Worm (Caenorhabditis elegans): Measurements from ENCODE around the gene uev-2.

Gene uev-2

ce11 chrIII:5543727-5544345 lies 39.1 kb upstream of the uev-2 start, which contains the start of gene D1044.1 (continued):
- TF ChIP-seq dpl-1 (GFP tag; optimal IDR thresholded peaks at IDR 0.05) = no peak
- TF ChIP-seq attf-5 (GFP tag; optimal IDR thresholded peaks at IDR 0.05) = no peak

- no peak for TF ChIP-seq egrh-3 (GFP tag; IDR thresholded peaks at IDR 0.05)
- peak; percentile 61; the same call in 1 of the 2 replicates for TF ChIP-seq cebp-1 (GFP tag; IDR thresholded peaks at IDR 0.05)
- peak; percentile 92 for TF ChIP-seq cebp-1 (tag; optimal IDR thresholded peaks at IDR 0.05)
- TF ChIP-seq mcd-1 (GFP tag; IDR thresholded peaks at IDR 0.05) = no peak
- no peak for TF ChIP-seq B0261.1 (tag; optimal IDR thresholded peaks at IDR 0.05)
- no peak for TF ChIP-seq ZK185.1 (tag; optimal IDR thresholded peaks at IDR 0.05; ENCODE audit: poor library complexity, severe bottlenecking)
- TF ChIP-seq fkh-3 (tag; optimal IDR thresholded peaks at IDR 0.05) = no peak
Measured at ce11 chrIII:5546309-5546708, 36.6 kb upstream of the uev-2 start.

ce11 chrIII:5546730-5547129 lies 36.2 kb upstream of the uev-2 start, which contains the start of gene F09F7.5:
Gene F09F7.5 (plus strand): TSS chrIII:5546987.
- TF ChIP-seq repo-1 (tag; optimal IDR thresholded peaks at IDR 0.05) (no peak), ekl-4 (GFP tag; IDR thresholded peaks at IDR 0.05) (no peak), ets-4 (GFP tag; optimal IDR thresholded peaks at IDR 0.05) (no peak), ceh-79 (tag; optimal IDR thresholded peaks at IDR 0.05) (no peak), nhr-80 (tag; optimal IDR thresholded peaks at IDR 0.05) (peak; percentile 80), C17E4.6 (GFP tag; IDR thresholded peaks at IDR 0.05) (no peak), lsy-27 (tag; optimal IDR thresholded peaks at IDR 0.05; ENCODE audit: borderline replicate concordance, insufficient read depth) (no peak), nfya-1 (tag; optimal IDR thresholded peaks at IDR 0.05; ENCODE audit: borderline replicate concordance, insufficient read depth) (no peak), egl-18 (GFP tag; IDR thresholded peaks at IDR 0.05) (no peak)

DNA sequence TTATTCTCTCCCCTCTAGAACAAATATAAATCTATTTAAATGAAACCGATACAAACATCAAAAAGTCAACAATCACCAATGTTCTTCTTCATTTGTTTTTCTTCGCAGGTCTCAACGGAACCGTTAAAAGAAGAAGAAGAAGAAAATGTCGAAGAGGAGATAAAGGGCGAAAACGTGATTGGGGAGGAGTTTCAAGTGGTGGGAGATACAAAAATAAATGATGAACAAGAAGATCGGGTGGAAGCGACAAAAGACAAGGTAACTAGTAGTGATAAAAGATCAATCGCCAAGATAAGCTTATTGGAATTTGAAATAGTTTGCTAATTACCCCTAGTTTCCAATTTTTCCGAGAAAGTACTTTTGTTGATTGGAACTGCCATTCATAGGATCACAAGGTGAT lies 32.7 kb upstream of the uev-2 start:
- TF ChIP-seq egl-44 (GFP tag; IDR thresholded peaks at IDR 0.05) (no peak), ztf-18 (tag; optimal IDR thresholded peaks at IDR 0.05) (no peak)

ce11 chrIII:5550844-5551243 lies 32.1 kb upstream of the uev-2 start:
- peak; percentile 48 for TF ChIP-seq nhr-90 (tag; optimal IDR thresholded peaks at IDR 0.05)
- TF ChIP-seq sptf-2 (GFP tag; optimal IDR thresholded peaks at IDR 0.05) = no peak
- no peak for TF ChIP-seq F39B2.1 (GFP tag; IDR thresholded peaks at IDR 0.05)
- TF ChIP-seq aptf-2 (GFP tag; conservative IDR thresholded peaks at IDR 0.05) = 0 out of 2 replicates have a peak, but pooled peaks have one; percentile 4
- peak; percentile 64 for TF ChIP-seq tlf-1 (GFP tag; optimal IDR thresholded peaks at IDR 0.05)
- TF ChIP-seq dox-1 (GFP tag; IDR thresholded peaks at IDR 0.05) = no peak
- 0 out of 2 replicates have a peak, but pooled peaks have one; percentile 34 for TF ChIP-seq cebp-1 (GFP tag; IDR thresholded peaks at IDR 0.05)
- peak; percentile 72 for TF ChIP-seq cebp-1 (tag; optimal IDR thresholded peaks at IDR 0.05)
- TF ChIP-seq ztf-26 (tag; optimal IDR thresholded peaks at IDR 0.05) = no peak
- peak; percentile 47 for TF ChIP-seq ZK185.1 (tag; optimal IDR thresholded peaks at IDR 0.05; ENCODE audit: poor library complexity, severe bottlenecking)
- no peak for TF ChIP-seq T26A5.8 (tag; optimal IDR thresholded peaks at IDR 0.05)
- TF ChIP-seq let-607 (tag; optimal IDR thresholded peaks at IDR 0.05) = no peak
- peak; percentile 5 for TF ChIP-seq zim-3 (tag; optimal IDR thresholded peaks at IDR 0.05)
- no peak for TF ChIP-seq F10E7.11 (tag; optimal IDR thresholded peaks at IDR 0.05)
- TF ChIP-seq aptf-3 (GFP tag; IDR thresholded peaks at IDR 0.05) = no peak
- TF ChIP-seq let-526 (GFP tag; IDR thresholded peaks at IDR 0.05) = 0 out of 2 replicates have a peak, but pooled peaks have one; percentile 56
- 0 out of 2 replicates have a peak, but pooled peaks have one; percentile 33 for TF ChIP-seq Y56A3A.18 (GFP tag; IDR thresholded peaks at IDR 0.05)
- peak; percentile 29 for TF ChIP-seq lin-40 (tag; optimal IDR thresholded peaks at IDR 0.05)
- no peak for TF ChIP-seq ceh-79 (tag; optimal IDR thresholded peaks at IDR 0.05)
- peak; percentile 8 for TF ChIP-seq attf-5 (GFP tag; optimal IDR thresholded peaks at IDR 0.05)
- TF ChIP-seq ets-4 (GFP tag; optimal IDR thresholded peaks at IDR 0.05) = no peak
- no peak for TF ChIP-seq chd-7 (tag; optimal IDR thresholded peaks at IDR 0.05)
- TF ChIP-seq lin-26 (GFP tag; IDR thresholded peaks at IDR 0.05) = 0 out of 2 replicates have a peak, but pooled peaks have one; percentile 53
- no peak for TF ChIP-seq athp-1 (tag; optimal IDR thresholded peaks at IDR 0.05)
- TF ChIP-seq Y95B8A.8 (GFP tag; IDR thresholded peaks at IDR 0.05) = peak; percentile 78; the same call in 1 of the 2 replicates
- TF ChIP-seq C06A6.2 (GFP tag; conservative IDR thresholded peaks at IDR 0.05) = no peak
- peak; percentile 82 for TF ChIP-seq B0336.3 (GFP tag; IDR thresholded peaks at IDR 0.05)
